Fruit fly (Drosophila melanogaster) whole organism, embryonic: Measurements from ENCODE around the gene Tengl1.

Experiments
- Asciz ChIP-seq: fragments of 200-800 bp; sonication (Bioruptor generic); optimal IDR thresholded peaks from 2 replicates; lab custom pipeline; 2017; ENCODE audit warnings: missing biosample characterization, mild to moderate bottlenecking, missing genetic modification characterization, missing genetic modification reagents
- Atf3 ChIP-seq: fragments of 200-800 bp; sonication (Bioruptor generic); optimal IDR thresholded peaks from 3 replicates; lab custom pipeline; 2016; ENCODE audit warnings: missing biosample characterization, missing genetic modification characterization
- CG10543 ChIP-seq: fragments of 200-800 bp; sonication (Bioruptor generic); optimal IDR thresholded peaks from 3 replicates; lab custom pipeline; 2017; ENCODE audit warnings: missing biosample characterization, mild to moderate bottlenecking, missing genetic modification characterization, moderate library complexity
- CG11695 ChIP-seq: fragments of 200-800 bp; sonication (Bioruptor generic); IDR thresholded peaks from 3 replicates; pipeline ENCODE4 v1.3.6; 2022; ENCODE audit warnings: missing biosample characterization, missing genetic modification characterization
- CG12769 ChIP-seq: fragments of 200-800 bp; sonication (Bioruptor generic); optimal IDR thresholded peaks from 2 replicates; lab custom pipeline; 2019; ENCODE audit warnings: missing biosample characterization, mild to moderate bottlenecking, missing genetic modification characterization, moderate library complexity
- CG15073 ChIP-seq: fragments of 200-800 bp; sonication (Bioruptor generic); optimal IDR thresholded peaks from 2 replicates; lab custom pipeline; 2016; ENCODE audit warnings: missing biosample characterization, missing genetic modification characterization
- CG1602 ChIP-seq: fragments of 200-800 bp; sonication (Bioruptor generic); optimal IDR thresholded peaks from 3 replicates; lab custom pipeline; 2016; ENCODE audit warnings: missing biosample characterization, missing genetic modification characterization
- CG1647 ChIP-seq: fragments of 200-800 bp; sonication (Bioruptor generic); optimal IDR thresholded peaks from 3 replicates; lab custom pipeline; 2016; ENCODE audit warnings: missing biosample characterization, missing genetic modification characterization
- CG17612 ChIP-seq: fragments of 200-800 bp; sonication (Bioruptor generic); IDR thresholded peaks from 2 replicates; pipeline ENCODE4 v1.3.6; 2022; ENCODE audit warnings: missing biosample characterization, missing genetic modification characterization
- CG18262 ChIP-seq: fragments of 200-800 bp; optimal IDR thresholded peaks from 3 replicates; lab custom pipeline; 2019; ENCODE audit warnings: missing biosample characterization, mild to moderate bottlenecking, missing genetic modification characterization, moderate library complexity
- CG2875 ChIP-seq: fragments of 200-800 bp; sonication (Bioruptor generic); optimal IDR thresholded peaks from 2 replicates; lab custom pipeline; 2017; ENCODE audit warnings: missing biosample characterization, mild to moderate bottlenecking, missing genetic modification characterization, missing genetic modification reagents
- CG2889 ChIP-seq: fragments of 200-800 bp; sonication (Bioruptor generic); IDR thresholded peaks from 3 replicates; pipeline ENCODE4 v1.3.6; 2022; ENCODE audit warnings: missing biosample characterization, missing genetic modification characterization
- CG3407 ChIP-seq: fragments of 200-800 bp; sonication (Bioruptor generic); optimal IDR thresholded peaks from 2 replicates; lab custom pipeline; 2018; ENCODE audit warnings: missing biosample characterization, mild to moderate bottlenecking, missing genetic modification characterization
- CG3726 ChIP-seq: fragments of 200-800 bp; sonication (Bioruptor generic); IDR thresholded peaks from 3 replicates; pipeline ENCODE4, ENCODE4 v1.3.6; 2022; ENCODE audit warnings: missing biosample characterization, missing genetic modification characterization
- CG4424 ChIP-seq: fragments of 200-800 bp; sonication (Bioruptor generic); optimal IDR thresholded peaks from 3 replicates; lab custom pipeline; 2016; ENCODE audit warnings: missing biosample characterization, missing genetic modification characterization
- CG4854 ChIP-seq: fragments of 200-800 bp; sonication (Bioruptor generic); optimal IDR thresholded peaks from 2 replicates; lab custom pipeline; 2016; ENCODE audit warnings: missing biosample characterization, missing genetic modification characterization, inconsistent platforms
- CG6689 ChIP-seq: fragments of 200-800 bp; sonication (Bioruptor generic); IDR thresholded peaks from 2 replicates; pipeline ENCODE4 v1.3.6; 2022; ENCODE audit warnings: missing biosample characterization, missing genetic modification characterization
- CG7372 ChIP-seq: fragments of 200-800 bp; sonication (Bioruptor generic); IDR thresholded peaks from 2 replicates; pipeline ENCODE4 v1.3.6; 2022; ENCODE audit warnings: missing biosample characterization, missing genetic modification characterization
- D ChIP-seq, 2 experiments: fragments of 200-800 bp in 1 of 2; fragments of >200 bp in 1 of 2; sonication (Bioruptor generic) in 1 of 2; optimal IDR thresholded peaks; 2 replicates in 1 of 2; 3 replicates in 1 of 2; lab custom pipeline; 2017; ENCODE audit warnings: mild to moderate bottlenecking in 1 of 2, missing biosample characterization in 1 of 2, missing genetic modification characterization in 1 of 2, missing genetic modification reagents in 1 of 2
- Dad ChIP-seq: fragments of 200-800 bp; sonication (Bioruptor generic); optimal IDR thresholded peaks from 3 replicates; lab custom pipeline; 2016; ENCODE audit warnings: missing biosample characterization, missing genetic modification characterization
- Ets97D ChIP-seq: fragments of 200-800 bp; sonication (Bioruptor generic); optimal IDR thresholded peaks from 3 replicates; lab custom pipeline; 2016; ENCODE audit warnings: missing biosample characterization, missing genetic modification characterization
- Fer2 ChIP-seq: fragments of 200-800 bp; sonication (Bioruptor generic); optimal IDR thresholded peaks from 2 replicates; lab custom pipeline; 2018; ENCODE audit warnings: missing biosample characterization, mild to moderate bottlenecking, missing genetic modification characterization, moderate library complexity
- Fer3 ChIP-seq: fragments of 200-800 bp; sonication (Bioruptor generic); optimal IDR thresholded peaks from 2 replicates; lab custom pipeline; 2018; ENCODE audit warnings: missing biosample characterization, mild to moderate bottlenecking, missing genetic modification characterization, moderate library complexity
- HLH54F ChIP-seq: fragments of 200-800 bp; sonication (Bioruptor generic); optimal IDR thresholded peaks from 3 replicates; lab custom pipeline; 2016; ENCODE audit warnings: missing biosample characterization, missing genetic modification characterization
- Nf-YA ChIP-seq: fragments of 200-800 bp; sonication (Bioruptor generic); IDR thresholded peaks from 2 replicates; pipeline ENCODE4 v1.3.6; 2022; ENCODE audit warnings: missing biosample characterization, missing genetic modification characterization
- Nf-YB ChIP-seq: fragments of 200-800 bp; sonication (Bioruptor generic); optimal IDR thresholded peaks from 3 replicates; lab custom pipeline; 2019; ENCODE audit warnings: missing biosample characterization, mild to moderate bottlenecking, missing genetic modification characterization, moderate library complexity
- Poxn ChIP-seq: fragments of 200-800 bp; sonication (Bioruptor generic); IDR thresholded peaks from 2 replicates; pipeline ENCODE4 v1.3.6; 2022; ENCODE audit warnings: missing biosample characterization, missing genetic modification characterization
- Scr ChIP-seq: fragments of 200-800 bp; sonication (Bioruptor generic); IDR thresholded peaks from 2 replicates; pipeline ENCODE4 v1.3.6; 2022; ENCODE audit warnings: missing biosample characterization, missing genetic modification characterization; ENCODE audit not compliant: partially characterized antibody
- Sox102F ChIP-seq: fragments of 200-800 bp; sonication (Bioruptor generic); optimal IDR thresholded peaks from 2 replicates; lab custom pipeline; 2018; ENCODE audit warnings: missing biosample characterization, mild to moderate bottlenecking, missing genetic modification characterization, moderate library complexity
- Spps ChIP-seq: fragments of 200-800 bp; sonication (Bioruptor generic); optimal IDR thresholded peaks from 2 replicates; lab custom pipeline; 2018; ENCODE audit warnings: missing biosample characterization, mild to moderate bottlenecking, missing genetic modification characterization
- Xbp1 ChIP-seq: fragments of 200-800 bp; sonication (Bioruptor generic); optimal IDR thresholded peaks from 3 replicates; lab custom pipeline; 2016; ENCODE audit warnings: missing biosample characterization, mild to moderate bottlenecking, missing genetic modification characterization
- al ChIP-seq: fragments of 200-800 bp; sonication (Bioruptor generic); IDR thresholded peaks from 2 replicates; pipeline ENCODE4 v1.3.6; 2022; ENCODE audit warnings: missing biosample characterization, missing genetic modification characterization
- ato ChIP-seq: fragments of 200-800 bp; sonication (Bioruptor generic); IDR thresholded peaks from 2 replicates; pipeline ENCODE4 v1.3.6; 2022; ENCODE audit warnings: missing biosample characterization, missing genetic modification characterization; ENCODE audit not compliant: partially characterized antibody
- bbx ChIP-seq: fragments of 200-800 bp; sonication (Bioruptor generic); IDR thresholded peaks from 2 replicates; pipeline ENCODE4 v1.3.6; 2022; ENCODE audit warnings: missing biosample characterization, missing genetic modification characterization; ENCODE audit not compliant: partially characterized antibody
- bowl ChIP-seq: fragments of 200-800 bp; sonication (Bioruptor generic); IDR thresholded peaks from 2 replicates; pipeline ENCODE4 v1.3.6; 2022; ENCODE audit warnings: missing biosample characterization, missing genetic modification characterization
- cas ChIP-seq: fragments of 200-800 bp; sonication (Bioruptor generic); IDR thresholded peaks from 2 replicates; pipeline ENCODE4 v1.3.6; 2022; ENCODE audit warnings: missing biosample characterization, missing genetic modification characterization
- ci ChIP-seq: fragments of 200-800 bp; sonication (Bioruptor generic); IDR thresholded peaks from 3 replicates; pipeline ENCODE4 v1.3.6; 2022; ENCODE audit warnings: missing biosample characterization, missing genetic modification characterization
- crp ChIP-seq, 2 experiments: fragments of 200-800 bp; sonication (Bioruptor generic); optimal IDR thresholded peaks; 2 replicates in 1 of 2; 3 replicates in 1 of 2; lab custom pipeline; 2017; ENCODE audit warnings: missing biosample characterization in 2 of 2, missing genetic modification characterization in 2 of 2, mild to moderate bottlenecking in 1 of 2, moderate library complexity in 1 of 2
- da ChIP-seq: fragments of 200-800 bp; sonication (Bioruptor generic); optimal IDR thresholded peaks from 2 replicates; lab custom pipeline; 2016; ENCODE audit warnings: missing biosample characterization, missing genetic modification characterization
- gro ChIP-seq: fragments of 200-800 bp; sonication (Bioruptor generic); optimal IDR thresholded peaks from 2 replicates; lab custom pipeline; 2016; ENCODE audit warnings: missing biosample characterization, missing genetic modification characterization
- inv ChIP-seq: fragments of 200-800 bp; sonication (Bioruptor generic); IDR thresholded peaks from 2 replicates; pipeline ENCODE4 v1.3.6; 2022; ENCODE audit warnings: missing biosample characterization, missing genetic modification characterization; ENCODE audit not compliant: partially characterized antibody
- ken ChIP-seq: fragments of 200-800 bp; sonication (Bioruptor generic); IDR thresholded peaks from 3 replicates; pipeline ENCODE4 v1.3.6; 2022; ENCODE audit warnings: missing biosample characterization, missing genetic modification characterization
- lilli ChIP-seq: fragments of 200-800 bp; sonication (Bioruptor generic); optimal IDR thresholded peaks from 3 replicates; lab custom pipeline; 2016; ENCODE audit warnings: missing biosample characterization, missing genetic modification characterization
- nerfin-2 ChIP-seq: fragments of 200-800 bp; sonication (Bioruptor generic); IDR thresholded peaks from 2 replicates; pipeline ENCODE4 v1.3.6; 2022; ENCODE audit warnings: missing biosample characterization, missing genetic modification characterization; ENCODE audit not compliant: partially characterized antibody
- pita ChIP-seq: fragments of 200-800 bp; sonication (Bioruptor generic); optimal IDR thresholded peaks from 2 replicates; lab custom pipeline; 2017; ENCODE audit warnings: missing biosample characterization, mild to moderate bottlenecking, missing genetic modification characterization
- pros ChIP-seq: fragments of 200-800 bp; sonication (Bioruptor generic); optimal IDR thresholded peaks from 3 replicates; lab custom pipeline; 2019; ENCODE audit warnings: missing biosample characterization, mild to moderate bottlenecking, missing genetic modification characterization, moderate library complexity
- sd ChIP-seq: fragments of 200-800 bp; sonication (Bioruptor generic); optimal IDR thresholded peaks from 3 replicates; lab custom pipeline; 2018; ENCODE audit warnings: missing biosample characterization, mild to moderate bottlenecking, missing genetic modification characterization, moderate library complexity
- slou ChIP-seq: fragments of 200-800 bp; sonication (Bioruptor generic); optimal IDR thresholded peaks from 3 replicates; lab custom pipeline; 2016; ENCODE audit warnings: missing biosample characterization, missing genetic modification characterization
- trem ChIP-seq: fragments of 200-800 bp; optimal IDR thresholded peaks from 3 replicates; lab custom pipeline; 2019; ENCODE audit warnings: missing biosample characterization, mild to moderate bottlenecking, missing genetic modification characterization, moderate library complexity
- wor ChIP-seq: fragments of 200-800 bp; sonication (Bioruptor generic); IDR thresholded peaks from 2 replicates; pipeline ENCODE4 v1.3.6; 2022; ENCODE audit warnings: missing biosample characterization, missing genetic modification characterization
- yki ChIP-seq: fragments of >200 bp; optimal IDR thresholded peaks from 3 replicates; lab custom pipeline; 2018

Tengl1 gene

DNA sequence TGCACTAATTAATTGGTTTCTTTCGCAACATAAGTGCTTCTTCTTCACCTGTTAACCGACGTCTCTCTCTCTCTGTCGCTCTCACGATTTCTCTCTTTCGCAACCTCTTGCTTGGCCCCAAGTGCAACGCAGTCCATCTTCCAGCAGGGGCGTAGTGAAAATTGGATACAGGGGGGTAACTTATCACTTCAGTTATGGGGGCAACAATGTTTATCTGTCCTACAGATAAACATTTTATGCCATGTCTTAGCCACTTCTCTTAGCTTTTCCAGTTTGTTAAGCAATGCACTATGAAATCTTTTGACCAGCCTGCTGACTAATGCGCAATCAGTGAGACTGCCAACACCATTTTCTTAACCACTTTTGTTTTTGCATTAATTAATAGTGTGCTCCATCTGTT is 13.1 kb downstream of the Tengl1 start (continued):
- TF ChIP-seq pros (GFP tag; lab: Kevin White, UChicago), result peak; percentile 0
- no peak for TF ChIP-seq yki (lab: Kevin White, UChicago)
- TF ChIP-seq slou, result no peak
- TF ChIP-seq ken (GFP tag; lab: Robert Waterston, UW), result 0 out of 3 replicates have a peak, but pooled peaks have one; percentile 3
- 0 out of 3 replicates have a peak, but pooled peaks have one; percentile 38 for TF ChIP-seq CG3726
- TF ChIP-seq Scr (GFP tag; lab: Robert Waterston, UW), result no peak
- TF ChIP-seq wor (GFP tag; lab: Robert Waterston, UW), result 0 out of 2 replicates have a peak, but pooled peaks have one; percentile 31
- TF ChIP-seq bbx (GFP tag; lab: Robert Waterston, UW), result no peak
- no peak for TF ChIP-seq CG7372
- TF ChIP-seq ato (GFP tag; lab: Robert Waterston, UW), result no peak
- TF ChIP-seq CG1602, result no peak
- TF ChIP-seq Atf3 (GFP tag; lab: Kevin White, UChicago), result no peak
- TF ChIP-seq lilli (GFP tag; lab: Kevin White, UChicago), result peak; percentile 48
- peak; percentile 54 for TF ChIP-seq CG2875 (GFP tag; lab: Kevin White, UChicago)
- TF ChIP-seq cas (GFP tag; lab: Robert Waterston, UW), result no peak
- TF ChIP-seq Nf-YA (GFP tag; lab: Robert Waterston, UW), result peak; percentile 29
- TF ChIP-seq CG6689 (GFP tag; lab: Robert Waterston, UW), result peak; percentile 62
- TF ChIP-seq CG15073 (GFP tag; lab: Kevin White, UChicago), result no peak
- no peak for TF ChIP-seq CG4854 (GFP tag; lab: Kevin White, UChicago)
- no peak for TF ChIP-seq al (GFP tag; lab: Robert Waterston, UW)
- TF ChIP-seq HLH54F (GFP tag; lab: Kevin White, UChicago), result peak; percentile 10
- TF ChIP-seq Poxn (GFP tag; lab: Robert Waterston, UW), result no peak
- no peak for TF ChIP-seq CG2889 (GFP tag; lab: Robert Waterston, UW)
- TF ChIP-seq nerfin-2 (GFP tag; lab: Robert Waterston, UW), result no peak; the same call in 1 of the 2 replicates
- TF ChIP-seq Ets97D (GFP tag; lab: Kevin White, UChicago), result no peak
- no peak for TF ChIP-seq Nf-YB (GFP tag; lab: Kevin White, UChicago)
- TF ChIP-seq CG18262 (tag; lab: Kevin White, UChicago), result peak; percentile 41
- TF ChIP-seq CG1647 (GFP tag; lab: Kevin White, UChicago), result no peak
- TF ChIP-seq Fer3 (tag; lab: Kevin White, UChicago), result no peak
- peak; percentile 15 for TF ChIP-seq CG10543 (GFP tag; lab: Kevin White, UChicago)
- peak; percentile 10 for TF ChIP-seq trem (tag; lab: Kevin White, UChicago)
- TF ChIP-seq CG12769, result peak; percentile 34
- no peak for TF ChIP-seq da (GFP tag; lab: Kevin White, UChicago)
- TF ChIP-seq ci (GFP tag; lab: Robert Waterston, UW), result peak; percentile 91
- TF ChIP-seq CG4424 (GFP tag; lab: Kevin White, UChicago), result peak; percentile 34
- peak; percentile 54 for TF ChIP-seq Xbp1 (GFP tag; lab: Kevin White, UChicago)
- TF ChIP-seq Spps (tag; lab: Kevin White, UChicago), result no peak
- TF ChIP-seq CG3407 (GFP tag; lab: Kevin White, UChicago), result peak; percentile 38
- no peak for TF ChIP-seq Dad (GFP tag; lab: Kevin White, UChicago)
- TF ChIP-seq Sox102F (GFP tag; lab: Kevin White, UChicago), result no peak
- TF ChIP-seq inv (GFP tag; lab: Robert Waterston, UW), result no peak
- TF ChIP-seq Fer2 (tag; lab: Kevin White, UChicago), result no peak
- TF ChIP-seq CG17612 (GFP tag; lab: Robert Waterston, UW), result no peak
- no peak for TF ChIP-seq pita (GFP tag; lab: Kevin White, UChicago)
- TF ChIP-seq crp (GFP tag; optimal IDR thresholded peaks at IDR 0.05; lab: Kevin White, UChicago), result no peak
- peak; percentile 45; the same call in 1 of the 3 replicates for TF ChIP-seq CG11695 (GFP tag; lab: Robert Waterston, UW)
- peak; percentile 55; the same call in 1 of the 2 replicates for TF ChIP-seq bowl (GFP tag; lab: Robert Waterston, UW)
- TF ChIP-seq D (optimal IDR thresholded peaks at IDR 0.05; lab: Kevin White, UChicago), result no peak
- TF ChIP-seq D (GFP tag; optimal IDR thresholded peaks at IDR 0.05; lab: Kevin White, UChicago), result peak; percentile 0
- no peak for TF ChIP-seq gro (GFP tag; lab: Kevin White, UChicago)
- peak; percentile 51 for TF ChIP-seq Asciz (GFP tag; lab: Kevin White, UChicago)
- no peak for TF ChIP-seq sd (tag; lab: Kevin White, UChicago)
